Worm (Caenorhabditis elegans) whole organism, L1 larva: ENCODE data around the gene R13D11.1.

Experiments
- C04F5.9 ChIP-seq: sonication (generic microtip); optimal IDR thresholded peaks from 2 replicates; lab custom pipeline; 2016; ENCODE audit warnings: missing genetic modification characterization, missing compliant biosample characterization
- F16B12.6 ChIP-seq: fragments of 150-350 bp; optimal IDR thresholded peaks from 2 replicates; lab custom pipeline; 2014; ENCODE audit warnings: missing biosample characterization, missing genetic modification characterization
- Y116A8C.19 ChIP-seq: sonication (generic microtip); optimal IDR thresholded peaks from 2 replicates; lab custom pipeline; 2016; ENCODE audit warnings: missing compliant biosample characterization, missing genetic modification characterization, borderline replicate concordance
- aha-1 ChIP-seq: fragments of 150-350 bp; optimal IDR thresholded peaks from 2 replicates; lab custom pipeline; 2014; ENCODE audit warnings: missing biosample characterization, missing genetic modification characterization
- alr-1 ChIP-seq: fragments of 200-800 bp; sonication (Bioruptor generic); optimal IDR thresholded peaks from 2 replicates; lab custom pipeline; 2018; ENCODE audit warnings: borderline replicate concordance, mild to moderate bottlenecking, missing genetic modification characterization, missing compliant biosample characterization
- aly-2 ChIP-seq: fragments of 150-350 bp; optimal IDR thresholded peaks from 2 replicates; lab custom pipeline; 2014; ENCODE audit warnings: missing biosample characterization, missing genetic modification characterization
- ama-1 ChIP-seq: fragments of 150-350 bp; optimal IDR thresholded peaks from 2 replicates; lab custom pipeline; 2014
- ceh-8 ChIP-seq: fragments of 200-800 bp; sonication (Bioruptor generic); optimal IDR thresholded peaks from 2 replicates; lab custom pipeline; 2018; ENCODE audit warnings: mild to moderate bottlenecking, missing genetic modification characterization, moderate library complexity, missing compliant biosample characterization
- ceh-88 ChIP-seq: fragments of 200-800 bp; sonication (Bioruptor generic); IDR thresholded peaks from 2 replicates; pipeline ENCODE4 v1.3.6; 2022; ENCODE audit warnings: missing genetic modification characterization, missing compliant biosample characterization
- dpl-1 ChIP-seq, 3 experiments: fragments of 150-350 bp in 2 of 3; sonication (generic microtip) in 1 of 3; optimal IDR thresholded peaks; 2 replicates each; lab custom pipeline; 2014 to 2017; ENCODE audit warnings: missing biosample characterization in 3 of 3, missing genetic modification characterization in 3 of 3, missing genetic modification reagents in 3 of 3
- efl-1 ChIP-seq, 4 experiments: fragments of 150-350 bp; optimal IDR thresholded peaks in 3 of 4; peaks in 1 of 4; 1 replicate in 1 of 4; 2 replicates in 3 of 4; lab custom pipeline; 2014; ENCODE audit warnings: missing biosample characterization in 2 of 4, missing genetic modification characterization in 2 of 4, missing genetic modification reagents in 2 of 4
- ets-5 ChIP-seq: fragments of 200-800 bp; sonication (Bioruptor generic); IDR thresholded peaks from 2 replicates; pipeline ENCODE4 v1.3.6; 2022; ENCODE audit warnings: missing genetic modification characterization, missing compliant biosample characterization
- fkh-10 ChIP-seq: sonication (generic microtip); optimal IDR thresholded peaks from 2 replicates; lab custom pipeline; 2017; ENCODE audit warnings: missing biosample characterization, missing genetic modification reagents, missing genetic modification characterization
- fkh-4 ChIP-seq: sonication (generic microtip); optimal IDR thresholded peaks from 2 replicates; lab custom pipeline; 2016; ENCODE audit warnings: missing compliant biosample characterization, missing genetic modification characterization, borderline replicate concordance
- hlh-17 ChIP-seq: fragments of 200-800 bp; sonication (Bioruptor generic); optimal IDR thresholded peaks from 2 replicates; lab custom pipeline; 2018; ENCODE audit warnings: missing genetic modification characterization, mild to moderate bottlenecking, missing compliant biosample characterization, moderate library complexity, borderline replicate concordance
- isw-1 ChIP-seq: fragments of 200-800 bp; sonication (Bioruptor generic); IDR thresholded peaks from 2 replicates; pipeline ENCODE4 v1.3.6; 2022; ENCODE audit warnings: missing genetic modification characterization, missing compliant biosample characterization
- lin-13 ChIP-seq: fragments of 150-350 bp; optimal IDR thresholded peaks from 2 replicates; lab custom pipeline; 2014; ENCODE audit warnings: missing biosample characterization, missing genetic modification reagents, missing genetic modification characterization
- lin-14 ChIP-seq: fragments of 200-800 bp; sonication (Bioruptor generic); optimal IDR thresholded peaks from 2 replicates; lab custom pipeline; 2018; ENCODE audit warnings: mild to moderate bottlenecking, missing genetic modification characterization, moderate library complexity, missing compliant biosample characterization
- lin-35 ChIP-seq, 2 experiments: fragments of 150-350 bp; optimal IDR thresholded peaks; 2 replicates each; lab custom pipeline; 2014; ENCODE audit warnings: missing biosample characterization in 2 of 2, missing genetic modification characterization in 2 of 2, missing genetic modification reagents in 2 of 2
- lin-39 ChIP-seq: fragments of 150-350 bp; optimal IDR thresholded peaks from 2 replicates; lab custom pipeline; 2014; ENCODE audit warnings: missing biosample characterization, missing genetic modification reagents, missing genetic modification characterization
- mab-9 ChIP-seq: fragments of 200-800 bp; sonication (Bioruptor generic); IDR thresholded peaks from 2 replicates; pipeline ENCODE4 v1.3.6; 2022; ENCODE audit warnings: missing genetic modification reagents, missing genetic modification characterization, missing compliant biosample characterization
- mep-1 ChIP-seq: fragments of 150-350 bp; optimal IDR thresholded peaks from 2 replicates; lab custom pipeline; 2014; ENCODE audit warnings: missing biosample characterization, missing genetic modification characterization
- nhr-11 ChIP-seq: fragments of 150-350 bp; optimal IDR thresholded peaks from 2 replicates; lab custom pipeline; 2014; ENCODE audit warnings: missing biosample characterization, missing genetic modification characterization
- nhr-20 ChIP-seq: sonication (generic microtip); optimal IDR thresholded peaks from 2 replicates; lab custom pipeline; 2016; ENCODE audit warnings: mild to moderate bottlenecking, missing genetic modification characterization, missing compliant biosample characterization
- nhr-237 ChIP-seq: fragments of 150-350 bp; optimal IDR thresholded peaks from 2 replicates; lab custom pipeline; 2014; ENCODE audit warnings: missing biosample characterization, missing genetic modification characterization
- nhr-28 ChIP-seq: fragments of 150-350 bp; optimal IDR thresholded peaks from 2 replicates; lab custom pipeline; 2014; ENCODE audit warnings: missing biosample characterization, missing genetic modification characterization
- nhr-47 ChIP-seq: sonication (generic microtip); optimal IDR thresholded peaks from 2 replicates; lab custom pipeline; 2016; ENCODE audit warnings: mild to moderate bottlenecking, missing genetic modification characterization, moderate library complexity, missing compliant biosample characterization
- nhr-71 ChIP-seq: sonication (generic microtip); optimal IDR thresholded peaks from 2 replicates; lab custom pipeline; 2016; ENCODE audit warnings: mild to moderate bottlenecking, missing genetic modification characterization, moderate library complexity, missing compliant biosample characterization
- nhr-76 ChIP-seq: sonication (generic microtip); optimal IDR thresholded peaks from 2 replicates; lab custom pipeline; 2017; ENCODE audit warnings: missing biosample characterization, missing genetic modification characterization
- nhr-77 ChIP-seq: fragments of 150-350 bp; optimal IDR thresholded peaks from 2 replicates; lab custom pipeline; 2014; ENCODE audit warnings: missing biosample characterization, missing genetic modification characterization
- nhr-84 ChIP-seq: sonication (generic microtip); optimal IDR thresholded peaks from 2 replicates; lab custom pipeline; 2017; ENCODE audit warnings: missing biosample characterization, missing genetic modification characterization
- nhr-90 ChIP-seq: sonication (generic microtip); optimal IDR thresholded peaks from 2 replicates; lab custom pipeline; 2016; ENCODE audit warnings: mild to moderate bottlenecking, missing genetic modification characterization, missing compliant biosample characterization; ENCODE audit not compliant: poor library complexity
- pag-3 ChIP-seq: sonication (generic microtip); optimal IDR thresholded peaks from 2 replicates; lab custom pipeline; 2017; ENCODE audit warnings: missing genetic modification characterization, mild to moderate bottlenecking, missing compliant biosample characterization, antibody characterized with exemption, borderline replicate concordance; ENCODE audit not compliant: insufficient read depth
- pax-3 ChIP-seq: fragments of 200-800 bp; sonication (Bioruptor generic); optimal IDR thresholded peaks from 2 replicates; lab custom pipeline; 2018; ENCODE audit warnings: mild to moderate bottlenecking, missing genetic modification characterization, moderate library complexity, missing compliant biosample characterization
- pqm-1 ChIP-seq: sonication (generic microtip); optimal IDR thresholded peaks from 3 replicates; lab custom pipeline; 2017; ENCODE audit warnings: missing biosample characterization, missing genetic modification characterization
- rnt-1 ChIP-seq: sonication (generic microtip); optimal IDR thresholded peaks from 2 replicates; lab custom pipeline; 2016; ENCODE audit warnings: mild to moderate bottlenecking, missing genetic modification characterization, moderate library complexity, missing compliant biosample characterization
- skn-1 ChIP-seq: fragments of 150-350 bp; optimal IDR thresholded peaks from 2 replicates; lab custom pipeline; 2014; ENCODE audit warnings: missing biosample characterization, missing genetic modification characterization
- snu-23 ChIP-seq: sonication (generic microtip); optimal IDR thresholded peaks from 2 replicates; lab custom pipeline; 2016; ENCODE audit warnings: missing genetic modification characterization, missing compliant biosample characterization
- swsn-7 ChIP-seq: sonication (generic microtip); optimal IDR thresholded peaks from 2 replicates; lab custom pipeline; 2016; ENCODE audit warnings: missing genetic modification characterization, missing compliant biosample characterization
- tbx-2 ChIP-seq: sonication (generic microtip); optimal IDR thresholded peaks from 2 replicates; lab custom pipeline; 2016; ENCODE audit warnings: missing genetic modification characterization, missing compliant biosample characterization
- tlp-1 ChIP-seq: fragments of 150-350 bp; optimal IDR thresholded peaks from 2 replicates; lab custom pipeline; 2014; ENCODE audit warnings: missing biosample characterization, missing genetic modification characterization
- unc-130 ChIP-seq: fragments of 150-350 bp; optimal IDR thresholded peaks from 2 replicates; lab custom pipeline; 2017; ENCODE audit warnings: missing biosample characterization, missing genetic modification characterization, inconsistent platforms
- unc-62 ChIP-seq: fragments of 150-350 bp; optimal IDR thresholded peaks from 2 replicates; lab custom pipeline; 2014; ENCODE audit warnings: missing biosample characterization, missing genetic modification reagents, missing genetic modification characterization
- unc-86 ChIP-seq: sonication (generic microtip); optimal IDR thresholded peaks from 2 replicates; lab custom pipeline; 2016; ENCODE audit warnings: missing genetic modification characterization, missing compliant biosample characterization
- vab-15 ChIP-seq: sonication (generic microtip); optimal IDR thresholded peaks from 2 replicates; lab custom pipeline; 2017; ENCODE audit warnings: missing genotype, mild to moderate bottlenecking, missing genetic modification characterization, missing compliant biosample characterization
- xbp-1 ChIP-seq: sonication (generic microtip); optimal IDR thresholded peaks from 2 replicates; lab custom pipeline; 2016; ENCODE audit warnings: missing genetic modification characterization, missing compliant biosample characterization
- zag-1 ChIP-seq: fragments of 150-350 bp; optimal IDR thresholded peaks from 2 replicates; lab custom pipeline; 2014; ENCODE audit warnings: missing biosample characterization, missing genetic modification characterization

R13D11.1 gene

ce11 chrV:817182-817581, at the start of gene R13D11.1:
Gene R13D11.1, plus strand, starts transcription at chrV:817482.
- TF ChIP-seq pax-3 (no peak), nhr-11 (no peak), nhr-84 (tag; lab: Kevin White, UChicago) (no peak), xbp-1 (tag; lab: Kevin White, UChicago) (no peak), efl-1 (optimal IDR thresholded peaks at IDR 0.05; lab: Kevin White, UChicago) (no peak), efl-1 (GFP tag; optimal IDR thresholded peaks at IDR 0.05 in 1 of 2; lab: Kevin White, UChicago) (no peak)

- TF ChIP-seq tlp-1 (tag; lab: Kevin White, UChicago) (no peak), unc-62 (GFP tag; lab: Kevin White, UChicago) (no peak), rnt-1 (tag; lab: Kevin White, UChicago) (no peak), pag-3 (tag; lab: Kevin White, UChicago) (no peak), lin-35 (GFP tag; optimal IDR thresholded peaks at IDR 0.05; lab: Kevin White, UChicago) (no peak), ceh-88 (GFP tag; lab: Robert Waterston, UW) (no peak), nhr-71 (tag; lab: Kevin White, UChicago) (no peak), nhr-90 (tag; lab: Kevin White, UChicago) (no peak), fkh-4 (no peak), unc-86 (tag; lab: Kevin White, UChicago) (no peak), alr-1 (tag; lab: Kevin White, UChicago) (no peak), swsn-7 (tag; lab: Kevin White, UChicago) (no peak), nhr-20 (tag; lab: Kevin White, UChicago) (no peak), unc-130 (no peak)
Observed at ce11 chrV:772210-772609, 45.1 kb upstream of the R13D11.1 start.

ce11 chrV:773256-773655, 44.0 kb upstream of the R13D11.1 start, which contains the start of gene sti-1:
Gene sti-1, plus strand, starts transcription at chrV:773518.
- TF ChIP-seq hlh-17: no peak
- TF ChIP-seq dpl-1 (GFP tag; optimal IDR thresholded peaks at IDR 0.05; lab: Kevin White, UChicago): peak; percentile 96 to 97 (median 97)
- TF ChIP-seq vab-15: peak; percentile 24
- peak; percentile 68 for TF ChIP-seq ceh-8 (GFP tag; lab: Kevin White, UChicago)
- TF ChIP-seq mep-1 (tag; lab: Kevin White, UChicago): peak; percentile 95
- TF ChIP-seq swsn-7 (tag; lab: Kevin White, UChicago): peak; percentile 92
- peak; percentile 87 for TF ChIP-seq unc-86 (tag; lab: Kevin White, UChicago)
- TF ChIP-seq nhr-20 (tag; lab: Kevin White, UChicago): peak; percentile 93
- peak; percentile 51 for TF ChIP-seq aly-2
- TF ChIP-seq mab-9 (GFP tag; lab: Robert Waterston, UW): peak; percentile 79
- TF ChIP-seq Y116A8C.19 (tag; lab: Kevin White, UChicago): no peak
- TF ChIP-seq lin-39 (tag; lab: Kevin White, UChicago): peak; percentile 84
- no peak for TF ChIP-seq unc-62 (GFP tag; lab: Kevin White, UChicago)
- TF ChIP-seq ets-5 (GFP tag; lab: Robert Waterston, UW): no peak
- TF ChIP-seq tbx-2: peak; percentile 91
- TF ChIP-seq nhr-28 (tag; lab: Kevin White, UChicago): peak; percentile 39
- peak; percentile 87 for TF ChIP-seq isw-1
- TF ChIP-seq nhr-76 (tag; lab: Kevin White, UChicago): no peak
- TF ChIP-seq rnt-1 (tag; lab: Kevin White, UChicago): peak; percentile 91
- TF ChIP-seq F16B12.6: peak; percentile 36
- TF ChIP-seq unc-130: peak; percentile 89
- peak; percentile 74 for TF ChIP-seq skn-1 (tag; lab: Kevin White, UChicago)
- peak; percentile 93 for TF ChIP-seq nhr-47 (tag; lab: Kevin White, UChicago)
- peak; percentile 83 for TF ChIP-seq nhr-237 (tag; lab: Kevin White, UChicago)
- TF ChIP-seq fkh-10 (GFP tag; lab: Kevin White, UChicago): peak; percentile 19
- TF ChIP-seq pqm-1: no peak
- peak; percentile 91 for TF ChIP-seq xbp-1 (tag; lab: Kevin White, UChicago)
- peak; percentile 96 for TF ChIP-seq nhr-77
- TF ChIP-seq efl-1 (optimal IDR thresholded peaks at IDR 0.05; lab: Kevin White, UChicago): peak; percentile 99 to 100
- peak; percentile 99 to 100 for TF ChIP-seq efl-1 (GFP tag; optimal IDR thresholded peaks at IDR 0.05 in 1 of 2; lab: Kevin White, UChicago)
- TF ChIP-seq zag-1 (tag; lab: Kevin White, UChicago): no peak
- peak; percentile 41 for TF ChIP-seq C04F5.9
- TF ChIP-seq ama-1: peak; percentile 56
- TF ChIP-seq nhr-11: peak; percentile 81
- peak; percentile 97 for TF ChIP-seq snu-23 (GFP tag; lab: Kevin White, UChicago)
- peak; percentile 98 for TF ChIP-seq lin-14 (GFP tag; lab: Kevin White, UChicago)
- peak; percentile 79 for TF ChIP-seq lin-13 (GFP tag; lab: Kevin White, UChicago)
- no peak for TF ChIP-seq aha-1 (tag; lab: Kevin White, UChicago)
- peak; percentile 95 for TF ChIP-seq nhr-71 (tag; lab: Kevin White, UChicago)
- TF ChIP-seq nhr-84 (tag; lab: Kevin White, UChicago): no peak
